Fruit fly (Drosophila melanogaster) whole organism, embryonic: ENCODE measurements around the gene osi.

Experiments used
- Ada2b ChIP-seq: fragments of 200-800 bp; sonication (Bioruptor generic); IDR thresholded peaks from 2 replicates; pipeline ENCODE4 v1.3.6; 2022; ENCODE audit warnings: missing biosample characterization, missing genetic modification characterization
- Asciz ChIP-seq: fragments of 200-800 bp; sonication (Bioruptor generic); optimal IDR thresholded peaks from 2 replicates; lab custom pipeline; 2017; ENCODE audit warnings: missing biosample characterization, mild to moderate bottlenecking, missing genetic modification characterization, missing genetic modification reagents
- CG1024 ChIP-seq: fragments of 200-800 bp; sonication (Bioruptor generic); IDR thresholded peaks from 2 replicates; pipeline ENCODE4 v1.3.6; 2022; ENCODE audit warnings: missing biosample characterization, missing genetic modification characterization
- CG12219 ChIP-seq: fragments of 200-800 bp; sonication (Bioruptor generic); optimal IDR thresholded peaks from 3 replicates; lab custom pipeline; 2018; ENCODE audit warnings: missing biosample characterization, mild to moderate bottlenecking, missing genetic modification characterization
- CG1233 ChIP-seq: fragments of 200-800 bp; sonication (Bioruptor generic); optimal IDR thresholded peaks from 4 replicates; lab custom pipeline; 2018; ENCODE audit warnings: missing biosample characterization, mild to moderate bottlenecking, missing genetic modification characterization
- CG13123 ChIP-seq: fragments of 200-800 bp; sonication (Bioruptor generic); optimal IDR thresholded peaks from 2 replicates; lab custom pipeline; 2016; ENCODE audit warnings: missing biosample characterization, missing genetic modification characterization
- CG13894 ChIP-seq: fragments of 200-800 bp; sonication (Bioruptor generic); optimal IDR thresholded peaks from 3 replicates; lab custom pipeline; 2018; ENCODE audit warnings: missing biosample characterization, mild to moderate bottlenecking, missing genetic modification characterization, moderate library complexity
- CG14667 ChIP-seq: fragments of 200-800 bp; sonication (Bioruptor generic); IDR thresholded peaks from 2 replicates; pipeline ENCODE4 v1.3.6; 2022; ENCODE audit warnings: missing biosample characterization, missing genetic modification characterization
- CG15269 ChIP-seq: fragments of 200-800 bp; sonication (Bioruptor generic); optimal IDR thresholded peaks from 2 replicates; lab custom pipeline; 2018; ENCODE audit warnings: missing biosample characterization, mild to moderate bottlenecking, missing genetic modification characterization, moderate library complexity
- CG1603 ChIP-seq: fragments of 200-800 bp; sonication (Bioruptor generic); optimal IDR thresholded peaks from 2 replicates; lab custom pipeline; 2019; ENCODE audit warnings: missing biosample characterization, mild to moderate bottlenecking, missing genetic modification characterization, moderate library complexity
- CG1647 ChIP-seq: fragments of 200-800 bp; sonication (Bioruptor generic); optimal IDR thresholded peaks from 3 replicates; lab custom pipeline; 2016; ENCODE audit warnings: missing biosample characterization, missing genetic modification characterization
- CG1792 ChIP-seq: fragments of 200-800 bp; sonication (Bioruptor generic); optimal IDR thresholded peaks from 2 replicates; lab custom pipeline; 2016; ENCODE audit warnings: missing biosample characterization, missing genetic modification characterization
- CG18619 ChIP-seq: fragments of 200-800 bp; sonication (Bioruptor generic); optimal IDR thresholded peaks from 3 replicates; lab custom pipeline; 2017; ENCODE audit warnings: missing biosample characterization, mild to moderate bottlenecking, missing genetic modification characterization
- CG32772 ChIP-seq: fragments of 200-800 bp; sonication (Bioruptor generic); IDR thresholded peaks from 2 replicates; pipeline ENCODE4 v1.3.6; 2022; ENCODE audit warnings: missing biosample characterization, missing genetic modification characterization
- CG4424 ChIP-seq: fragments of 200-800 bp; sonication (Bioruptor generic); optimal IDR thresholded peaks from 3 replicates; lab custom pipeline; 2016; ENCODE audit warnings: missing biosample characterization, missing genetic modification characterization
- CG7372 ChIP-seq: fragments of 200-800 bp; sonication (Bioruptor generic); IDR thresholded peaks from 2 replicates; pipeline ENCODE4 v1.3.6; 2022; ENCODE audit warnings: missing biosample characterization, missing genetic modification characterization
- CG8281 ChIP-seq: fragments of 200-800 bp; sonication (Bioruptor generic); optimal IDR thresholded peaks from 2 replicates; lab custom pipeline; 2018; ENCODE audit warnings: missing biosample characterization, mild to moderate bottlenecking, missing genetic modification characterization, moderate library complexity
- CG9932 ChIP-seq: fragments of 200-800 bp; sonication (Bioruptor generic); IDR thresholded peaks from 2 replicates; pipeline ENCODE4 v1.3.6; 2022; ENCODE audit warnings: missing biosample characterization, missing genetic modification characterization
- Camta ChIP-seq: fragments of 200-800 bp; sonication (Bioruptor generic); optimal IDR thresholded peaks from 2 replicates; lab custom pipeline; 2016; ENCODE audit warnings: missing biosample characterization, missing genetic modification characterization
- D19B ChIP-seq: fragments of 200-800 bp; sonication (Bioruptor generic); optimal IDR thresholded peaks from 2 replicates; lab custom pipeline; 2017; ENCODE audit warnings: missing biosample characterization, mild to moderate bottlenecking, missing genetic modification characterization
- Doc3 ChIP-seq: fragments of 200-800 bp; sonication (Bioruptor generic); IDR thresholded peaks from 3 replicates; pipeline ENCODE4 v1.3.6; 2022; ENCODE audit warnings: missing biosample characterization, missing genetic modification characterization; ENCODE audit not compliant: partially characterized antibody
- Drgx ChIP-seq: fragments of 200-800 bp; sonication (Bioruptor generic); IDR thresholded peaks from 2 replicates; pipeline ENCODE4 v1.3.6; 2022; ENCODE audit warnings: missing biosample characterization, missing genetic modification characterization
- E2f1 ChIP-seq: fragments of 200-800 bp; sonication (Bioruptor generic); IDR thresholded peaks from 2 replicates; pipeline ENCODE4 v1.3.6; 2022; ENCODE audit warnings: missing biosample characterization, missing genetic modification characterization
- H2.0 ChIP-seq: fragments of 200-800 bp; sonication (Bioruptor generic); IDR thresholded peaks from 2 replicates; pipeline ENCODE4 v1.3.6; 2022; ENCODE audit warnings: missing biosample characterization, missing genetic modification characterization
- HHEX ChIP-seq: fragments of 200-800 bp; sonication (Bioruptor generic); optimal IDR thresholded peaks from 3 replicates; lab custom pipeline; 2017; ENCODE audit warnings: missing biosample characterization, mild to moderate bottlenecking, missing genetic modification characterization, missing genetic modification reagents
- Lhr ChIP-seq: fragments of 200-800 bp; sonication (Bioruptor generic); optimal IDR thresholded peaks from 3 replicates; lab custom pipeline; 2017; ENCODE audit warnings: mild to moderate bottlenecking, missing biosample characterization, missing genetic modification reagents, missing genetic modification characterization
- Lim3 ChIP-seq: fragments of 200-800 bp; sonication (Bioruptor generic); IDR thresholded peaks from 2 replicates; pipeline ENCODE4 v1.3.6; 2022; ENCODE audit warnings: missing biosample characterization, missing genetic modification characterization
- NC2β ChIP-seq: fragments of 200-800 bp; sonication (Bioruptor generic); optimal IDR thresholded peaks from 2 replicates; lab custom pipeline; 2016; ENCODE audit warnings: missing biosample characterization, missing genetic modification characterization
- Ptx1 ChIP-seq: fragments of 200-800 bp; sonication (Bioruptor generic); IDR thresholded peaks from 2 replicates; pipeline ENCODE4 v1.3.6; 2022; ENCODE audit warnings: missing biosample characterization, missing genetic modification characterization
- Tbp ChIP-seq: fragments of >200 bp; optimal IDR thresholded peaks from 2 replicates; lab custom pipeline; 2018; ENCODE audit warnings: missing biosample characterization, missing genetic modification characterization
- amos ChIP-seq: fragments of 200-800 bp; sonication (Bioruptor generic); IDR thresholded peaks from 2 replicates; pipeline ENCODE4 v1.3.6; 2022; ENCODE audit warnings: missing biosample characterization, missing genetic modification characterization; ENCODE audit not compliant: partially characterized antibody
- ap ChIP-seq: fragments of 200-800 bp; sonication (Bioruptor generic); IDR thresholded peaks from 2 replicates; pipeline ENCODE4 v1.3.6; 2022; ENCODE audit warnings: missing biosample characterization, missing genetic modification characterization
- bbx ChIP-seq: fragments of 200-800 bp; sonication (Bioruptor generic); IDR thresholded peaks from 2 replicates; pipeline ENCODE4 v1.3.6; 2022; ENCODE audit warnings: missing biosample characterization, missing genetic modification characterization; ENCODE audit not compliant: partially characterized antibody
- bsh ChIP-seq, 2 experiments: fragments of 200-800 bp; sonication (Bioruptor generic); optimal IDR thresholded peaks; 2 replicates each; lab custom pipeline; 2017 to 2018; ENCODE audit warnings: mild to moderate bottlenecking in 2 of 2, missing biosample characterization in 2 of 2, missing genetic modification characterization in 2 of 2, moderate library complexity in 1 of 2
- chinmo ChIP-seq: fragments of 200-800 bp; sonication (Bioruptor generic); IDR thresholded peaks from 4 replicates; pipeline ENCODE4 v1.3.6; 2022; ENCODE audit warnings: missing biosample characterization, missing genetic modification characterization; ENCODE audit not compliant: partially characterized antibody
- jumu ChIP-seq: fragments of 200-800 bp; sonication (Bioruptor generic); optimal IDR thresholded peaks from 3 replicates; lab custom pipeline; 2016; ENCODE audit warnings: missing biosample characterization, missing genetic modification characterization
- nom ChIP-seq: fragments of 200-800 bp; sonication (Bioruptor generic); optimal IDR thresholded peaks from 2 replicates; lab custom pipeline; 2017; ENCODE audit warnings: missing biosample characterization, missing genetic modification characterization, mild to moderate bottlenecking, moderate library complexity, missing genetic modification reagents
- pros ChIP-seq: fragments of 200-800 bp; sonication (Bioruptor generic); optimal IDR thresholded peaks from 3 replicates; lab custom pipeline; 2019; ENCODE audit warnings: missing biosample characterization, mild to moderate bottlenecking, missing genetic modification characterization, moderate library complexity
- pum ChIP-seq: fragments of 200-800 bp; sonication (Bioruptor generic); optimal IDR thresholded peaks from 2 replicates; lab custom pipeline; 2016; ENCODE audit warnings: missing biosample characterization, missing genetic modification characterization
- repo ChIP-seq: fragments of 200-800 bp; sonication (Bioruptor generic); optimal IDR thresholded peaks from 2 replicates; lab custom pipeline; 2016; ENCODE audit warnings: missing biosample characterization, missing genetic modification characterization
- sima ChIP-seq: fragments of 200-800 bp; sonication (Bioruptor generic); optimal IDR thresholded peaks from 2 replicates; lab custom pipeline; 2016; ENCODE audit warnings: missing biosample characterization, missing genetic modification characterization
- sisA ChIP-seq: fragments of 200-800 bp; sonication (Bioruptor generic); IDR thresholded peaks from 2 replicates; pipeline ENCODE4 v1.3.6; 2022; ENCODE audit warnings: missing biosample characterization, missing genetic modification characterization
- slp2 ChIP-seq: fragments of 200-800 bp; sonication (Bioruptor generic); optimal IDR thresholded peaks from 2 replicates; lab custom pipeline; 2016; ENCODE audit warnings: missing biosample characterization, missing genetic modification characterization
- vfl ChIP-seq: fragments of 200-800 bp; sonication (Bioruptor generic); optimal IDR thresholded peaks from 2 replicates; lab custom pipeline; 2016; ENCODE audit warnings: missing biosample characterization, missing genetic modification characterization

osi gene

dm6 chr2L:16882871-16883849, 4.6 kb downstream of the osi start (continued):
- TF ChIP-seq jumu (GFP tag; lab: Kevin White, UChicago) (no peak), Tbp (no peak), Asciz (GFP tag; lab: Kevin White, UChicago) (peak; percentile 6), slp2 (GFP tag; lab: Kevin White, UChicago) (no peak), ap (no peak), bsh (GFP tag; optimal IDR thresholded peaks at IDR 0.05; lab: Kevin White, UChicago) (no peak), CG8281 (tag; lab: Kevin White, UChicago) (no peak), CG32772 (GFP tag; lab: Robert Waterston, UW) (no peak), Ptx1 (GFP tag; lab: Robert Waterston, UW) (no peak), D19B (GFP tag; lab: Kevin White, UChicago) (no peak), CG1603 (tag; lab: Kevin White, UChicago) (no peak), CG9932 (GFP tag; lab: Robert Waterston, UW) (no peak), Drgx (GFP tag; lab: Robert Waterston, UW) (peak; percentile 17; the same call in 1 of the 2 replicates), CG15269 (peak; percentile 2), Lhr (no peak), H2.0 (GFP tag; lab: Robert Waterston, UW) (no peak), amos (GFP tag; lab: Robert Waterston, UW) (no peak), CG18619 (no peak), nom (GFP tag; lab: Kevin White, UChicago) (no peak), vfl (GFP tag; lab: Kevin White, UChicago) (no peak), CG7372 (GFP tag; lab: Robert Waterston, UW) (no peak), HHEX (GFP tag; lab: Kevin White, UChicago) (peak; percentile 28), CG4424 (GFP tag; lab: Kevin White, UChicago) (no peak), Ada2b (GFP tag; lab: Robert Waterston, UW) (no peak), sisA (no peak), E2f1 (no peak), Camta (GFP tag; lab: Kevin White, UChicago) (no peak), CG1024 (no peak), CG13894 (tag; lab: Kevin White, UChicago) (no peak), CG13123 (no peak), pum (no peak), pros (GFP tag; lab: Kevin White, UChicago) (no peak)
- TF ChIP-seq, all 482 proteins: peak for 41

- no peak for TF ChIP-seq Lim3 (GFP tag; lab: Robert Waterston, UW)
- TF ChIP-seq Doc3 (GFP tag; lab: Robert Waterston, UW), result no peak
- no peak for TF ChIP-seq CG1792 (GFP tag; lab: Kevin White, UChicago)
- no peak for TF ChIP-seq CG12219
- no peak for TF ChIP-seq CG1233 (GFP tag; lab: Kevin White, UChicago)
- TF ChIP-seq vfl (GFP tag; lab: Kevin White, UChicago), result no peak
- no peak for TF ChIP-seq CG1647 (GFP tag; lab: Kevin White, UChicago)
- TF ChIP-seq chinmo (GFP tag; lab: Robert Waterston, UW), result no peak
- TF ChIP-seq CG14667, result no peak
- TF ChIP-seq repo (GFP tag; lab: Kevin White, UChicago), result no peak
- TF ChIP-seq bbx (GFP tag; lab: Robert Waterston, UW), result no peak
- no peak for TF ChIP-seq E2f1
- TF ChIP-seq NC2β (GFP tag; lab: Kevin White, UChicago), result no peak
- TF ChIP-seq sima (GFP tag; lab: Kevin White, UChicago), result no peak
Measured at dm6 chr2L:16882372-16882771, 5.4 kb downstream of the osi start.
